Fruit fly (Drosophila melanogaster): ENCODE measurements around the gene fuss.

fuss gene

dm6 chr4:979634-980474, 1.6 kb upstream of the fuss start:
- TF ChIP-seq Pif1A (GFP tag; optimal IDR thresholded peaks at IDR 0.05) (peak; percentile 25), CG4496 (GFP tag; IDR thresholded peaks at IDR 0.05) (no peak), CG10348 (GFP tag; IDR thresholded peaks at IDR 0.05) (no peak)

dm6 chr4:976569-976968, 1.7 kb downstream of the fuss start:
- no peak for TF ChIP-seq CG32121 (GFP tag; IDR thresholded peaks at IDR 0.05)

DNA sequence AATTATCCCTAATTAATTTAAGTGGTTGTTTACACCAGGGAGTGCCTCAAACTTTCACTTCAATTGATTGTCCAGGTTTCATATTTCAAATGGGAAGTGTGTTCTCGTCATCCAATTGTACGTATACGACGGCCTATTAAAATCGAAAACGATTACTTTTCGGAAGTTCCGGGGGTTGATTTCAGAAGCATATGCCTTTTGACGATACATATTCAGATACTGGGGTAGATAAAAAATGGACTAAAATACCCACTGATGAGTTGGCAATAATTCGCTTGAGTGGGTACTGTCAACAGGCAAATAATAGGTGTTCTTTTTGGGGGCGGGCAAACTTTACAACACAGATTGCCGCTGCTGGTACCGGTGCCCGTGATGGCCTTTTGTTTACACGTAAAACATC, 3.7 kb downstream of the fuss start:
- no peak for TF ChIP-seq CG13204 (GFP tag; optimal IDR thresholded peaks at IDR 0.05)
- TF ChIP-seq CG8301 (tag; optimal IDR thresholded peaks at IDR 0.05) = no peak
- TF ChIP-seq CG34367 (tag; optimal IDR thresholded peaks at IDR 0.05) = no peak
- TF ChIP-seq Snoo (tag; optimal IDR thresholded peaks at IDR 0.05) = no peak
- TF ChIP-seq CG9948 (tag; optimal IDR thresholded peaks at IDR 0.05) = no peak
- TF ChIP-seq Ets98B (GFP tag; IDR thresholded peaks at IDR 0.05) = no peak
- no peak for TF ChIP-seq CG12605 (GFP tag; IDR thresholded peaks at IDR 0.05)
- TF ChIP-seq fd96Ca (GFP tag; IDR thresholded peaks at IDR 0.05) = no peak
- no peak for TF ChIP-seq gl (tag; optimal IDR thresholded peaks at IDR 0.05)
- no peak for TF ChIP-seq CG8159 (tag; optimal IDR thresholded peaks at IDR 0.05)
- no peak for TF ChIP-seq Pif1A (GFP tag; optimal IDR thresholded peaks at IDR 0.05)
- no peak for TF ChIP-seq CG14655 (GFP tag; optimal IDR thresholded peaks at IDR 0.05)
- TF ChIP-seq CG15710 (tag; optimal IDR thresholded peaks at IDR 0.05) = no peak
- TF ChIP-seq CG17806 (tag; optimal IDR thresholded peaks at IDR 0.05) = no peak

- no peak for TF ChIP-seq CG4496 (GFP tag; IDR thresholded peaks at IDR 0.05)
- TF ChIP-seq rn (GFP tag; IDR thresholded peaks at IDR 0.05) = no peak
- no peak for TF ChIP-seq Ets98B (GFP tag; IDR thresholded peaks at IDR 0.05)
Measured at dm6 chr4:971084-971483, 7.2 kb downstream of the fuss start.

DNA sequence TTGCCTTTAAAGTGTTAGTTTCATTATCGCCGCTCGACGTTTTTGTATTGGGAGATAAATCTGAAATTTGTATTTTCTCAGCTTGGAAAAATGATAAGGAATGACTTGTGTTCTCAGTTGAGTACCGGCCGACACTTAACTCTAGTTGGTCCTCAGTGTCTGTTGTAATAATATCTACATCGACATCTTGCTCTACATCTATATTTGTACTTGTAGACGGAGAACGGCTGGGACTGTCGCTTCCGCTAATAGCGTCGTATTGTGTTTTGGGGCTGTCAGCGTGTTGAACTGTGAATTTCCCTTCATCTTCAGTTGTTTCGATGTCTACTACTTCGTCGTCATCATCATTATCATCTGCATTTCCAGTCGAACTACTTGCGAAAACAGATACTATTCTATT, 14.6 kb downstream of the fuss start:
- TF ChIP-seq CG10348 (GFP tag; IDR thresholded peaks at IDR 0.05) = no peak
- TF ChIP-seq CG12605 (GFP tag; IDR thresholded peaks at IDR 0.05) = no peak
- TF ChIP-seq CG14655 (GFP tag; optimal IDR thresholded peaks at IDR 0.05) = no peak
- no peak for TF ChIP-seq fd96Ca (GFP tag; IDR thresholded peaks at IDR 0.05)
- no peak for TF ChIP-seq rn (GFP tag; IDR thresholded peaks at IDR 0.05)
- no peak for TF ChIP-seq gl (tag; optimal IDR thresholded peaks at IDR 0.05)

dm6 chr4:963193-963592, 15.1 kb downstream of the fuss start:
- TF ChIP-seq CG8159 (tag; optimal IDR thresholded peaks at IDR 0.05) (no peak), Snoo (tag; optimal IDR thresholded peaks at IDR 0.05) (no peak), Pif1B (GFP tag; optimal IDR thresholded peaks at IDR 0.05) (no peak), CG9948 (tag; optimal IDR thresholded peaks at IDR 0.05) (no peak), CG8301 (tag; optimal IDR thresholded peaks at IDR 0.05) (no peak), EcR (GFP tag; optimal IDR thresholded peaks at IDR 0.05) (no peak), CG13204 (GFP tag; optimal IDR thresholded peaks at IDR 0.05) (no peak), D1 (tag; optimal IDR thresholded peaks at IDR 0.05) (no peak), CG17806 (tag; optimal IDR thresholded peaks at IDR 0.05) (no peak), Pif1A (GFP tag; optimal IDR thresholded peaks at IDR 0.05) (no peak), CG12605 (GFP tag; IDR thresholded peaks at IDR 0.05) (no peak), CG14655 (GFP tag; optimal IDR thresholded peaks at IDR 0.05) (no peak), CG4496 (GFP tag; IDR thresholded peaks at IDR 0.05) (no peak), gl (tag; optimal IDR thresholded peaks at IDR 0.05) (no peak), fd96Ca (GFP tag; IDR thresholded peaks at IDR 0.05) (no peak), rn (GFP tag; IDR thresholded peaks at IDR 0.05) (no peak), CG15710 (tag; optimal IDR thresholded peaks at IDR 0.05) (no peak)

DNA sequence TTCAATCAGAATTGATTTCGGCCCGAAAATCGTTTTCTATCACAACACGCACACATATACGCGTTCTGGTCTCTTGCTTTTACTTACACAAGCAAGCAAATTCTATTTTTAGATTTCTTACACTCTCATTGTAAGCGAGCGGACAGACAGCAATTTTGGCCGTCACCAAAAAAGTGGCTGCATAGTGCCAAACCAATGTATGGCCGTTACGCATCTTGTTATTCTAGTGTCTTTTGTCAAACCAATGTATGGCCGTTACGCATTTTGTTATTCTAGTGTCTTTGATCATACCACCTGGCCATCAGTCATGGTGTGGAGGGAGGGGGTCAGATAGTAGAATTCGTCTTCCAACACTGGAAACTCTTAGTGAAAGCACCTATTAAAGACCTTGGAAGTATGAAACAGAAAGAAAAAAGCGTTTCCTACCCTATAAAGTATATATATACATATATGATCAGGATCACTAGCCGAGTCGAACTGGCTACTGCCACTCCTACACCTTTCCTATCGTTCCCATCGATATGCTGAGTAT, 17.2 kb downstream of the fuss start:
- TF ChIP-seq Snoo (tag; optimal IDR thresholded peaks at IDR 0.05) = no peak
- TF ChIP-seq EcR (GFP tag; optimal IDR thresholded peaks at IDR 0.05) = no peak
- TF ChIP-seq Pif1B (GFP tag; optimal IDR thresholded peaks at IDR 0.05) = no peak
- no peak for TF ChIP-seq CG9948 (tag; optimal IDR thresholded peaks at IDR 0.05)
- TF ChIP-seq fd96Ca (GFP tag; IDR thresholded peaks at IDR 0.05) = no peak
- no peak for TF ChIP-seq CG4496 (GFP tag; IDR thresholded peaks at IDR 0.05)
- no peak for TF ChIP-seq Pif1A (GFP tag; optimal IDR thresholded peaks at IDR 0.05)
- no peak for TF ChIP-seq Ets98B (GFP tag; IDR thresholded peaks at IDR 0.05)
- no peak for TF ChIP-seq CG34367 (tag; optimal IDR thresholded peaks at IDR 0.05)
- TF ChIP-seq CG17806 (tag; optimal IDR thresholded peaks at IDR 0.05) = no peak
- no peak for TF ChIP-seq D1 (tag; optimal IDR thresholded peaks at IDR 0.05)
- TF ChIP-seq rn (GFP tag; IDR thresholded peaks at IDR 0.05) = no peak
- no peak for TF ChIP-seq CG14655 (GFP tag; optimal IDR thresholded peaks at IDR 0.05)
- TF ChIP-seq CG8159 (tag; optimal IDR thresholded peaks at IDR 0.05) = no peak
- TF ChIP-seq CG8301 (tag; optimal IDR thresholded peaks at IDR 0.05) = no peak
- TF ChIP-seq CG10348 (GFP tag; IDR thresholded peaks at IDR 0.05) = no peak

All from whole organism, pupa.